Fruit fly (Drosophila melanogaster) whole organism: Measurements from ENCODE around the gene CG5321.

Source experiments
- CG8478 ChIP-seq: fragments of >200 bp; optimal IDR thresholded peaks from 2 replicates; lab custom pipeline; 2018; ENCODE audit warnings: inconsistent platforms
- Dll ChIP-seq: fragments of >200 bp; optimal IDR thresholded peaks from 2 replicates; lab custom pipeline; 2017
- EcR ChIP-seq, 2 experiments: fragments of >200 bp; optimal IDR thresholded peaks; 2 replicates each; lab custom pipeline; 2017; ENCODE audit warnings: missing biosample characterization in 2 of 2, missing genetic modification characterization in 2 of 2, missing genetic modification reagents in 2 of 2
- psq ChIP-seq: fragments of >200 bp; optimal IDR thresholded peaks from 2 replicates; lab custom pipeline; 2017
- usp ChIP-seq: fragments of >200 bp; optimal IDR thresholded peaks from 2 replicates; lab custom pipeline; 2017; ENCODE audit warnings: missing biosample characterization, missing genetic modification characterization, mixed read lengths

DNA sequence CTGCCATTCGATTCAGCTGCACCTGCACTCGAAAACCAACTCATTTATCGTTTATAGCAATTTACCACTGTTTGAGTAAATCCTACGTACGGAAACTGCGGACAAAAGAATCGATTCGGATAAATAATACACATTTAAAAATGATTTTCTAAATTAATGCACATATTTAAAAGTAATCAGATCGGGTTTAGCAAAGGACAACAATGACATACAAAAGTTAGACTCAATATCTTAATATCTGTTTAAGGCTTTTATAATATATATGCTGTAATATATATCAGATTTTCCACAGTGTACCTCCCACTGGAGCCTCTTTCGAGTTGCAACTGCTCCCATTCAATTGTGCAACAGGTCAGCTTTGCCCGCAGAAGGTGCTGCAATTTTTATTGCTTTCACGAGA is 1.2 kb upstream of the CG5321 start:
- TF ChIP-seq usp (GFP tag; lab: Kevin White, UChicago) (no peak), Dll (lab: Kevin White, UChicago) (no peak), psq (lab: Kevin White, UChicago) (no peak), EcR (GFP tag; optimal IDR thresholded peaks at IDR 0.05; lab: Kevin White, UChicago) (no peak), CG8478 (lab: Kevin White, UChicago) (no peak)
